Worm (Caenorhabditis elegans) whole organism, midembryonic: ENCODE results near the gene F35F10.13.

Experiments
- T22C8.4 ChIP-seq: fragments of 200-800 bp; sonication (Bioruptor generic); IDR thresholded peaks from 2 replicates; pipeline ENCODE4 v1.3.6; 2022; ENCODE audit warnings: missing genetic modification characterization, missing compliant biosample characterization
- cog-1 ChIP-seq: sonication (generic microtip); optimal IDR thresholded peaks from 2 replicates; lab custom pipeline; 2016; ENCODE audit warnings: missing genetic modification characterization, missing compliant biosample characterization
- flt-1 ChIP-seq: fragments of 200-800 bp; sonication (Bioruptor generic); IDR thresholded peaks from 2 replicates; pipeline ENCODE4 v1.3.6; 2022; ENCODE audit warnings: missing genetic modification characterization, missing compliant biosample characterization
- klf-2 ChIP-seq: fragments of 200-800 bp; sonication (Bioruptor generic); conservative IDR thresholded peaks from 2 replicates; pipeline ENCODE4 v1.3.6; 2022; ENCODE audit warnings: missing genetic modification reagents, missing genetic modification characterization, missing compliant biosample characterization
- med-1 ChIP-seq: sonication (generic microtip); optimal IDR thresholded peaks from 2 replicates; lab custom pipeline; 2017; ENCODE audit warnings: missing genetic modification characterization, mild to moderate bottlenecking, missing compliant biosample characterization, antibody characterized with exemption, missing genetic modification reagents; ENCODE audit not compliant: insufficient read depth
- ref-1 ChIP-seq: fragments of 200-800 bp; sonication (Bioruptor generic); conservative IDR thresholded peaks from 2 replicates; pipeline ENCODE4 v1.3.6; 2022; ENCODE audit warnings: missing genetic modification reagents, missing genetic modification characterization, missing compliant biosample characterization
- tab-1 ChIP-seq: fragments of 200-800 bp; sonication (Bioruptor generic); IDR thresholded peaks from 2 replicates; pipeline ENCODE4 v1.3.6; 2022; ENCODE audit warnings: missing genetic modification characterization, missing compliant biosample characterization
- ztf-23 ChIP-seq: fragments of 200-800 bp; sonication (Bioruptor generic); IDR thresholded peaks from 2 replicates; pipeline ENCODE4 v1.3.6; 2022; ENCODE audit warnings: missing genetic modification reagents, missing genetic modification characterization, missing compliant biosample characterization
- ztf-29 ChIP-seq: fragments of 200-800 bp; sonication (Bioruptor generic); IDR thresholded peaks from 2 replicates; pipeline ENCODE4 v1.3.6; 2022; ENCODE audit warnings: missing genetic modification reagents, missing genetic modification characterization, missing compliant biosample characterization

The F35F10.13 gene

ce11 chrV:3295368-3295767, 23.5 kb downstream of the F35F10.13 start:
- no peak for TF ChIP-seq ztf-29 (GFP tag; lab: Robert Waterston, UW)
- no peak for TF ChIP-seq med-1 (GFP tag; lab: Kevin White, UChicago)
- no peak for TF ChIP-seq ztf-23 (GFP tag; lab: Robert Waterston, UW)
- no peak for TF ChIP-seq T22C8.4
- no peak for TF ChIP-seq flt-1 (GFP tag; lab: Robert Waterston, UW)
- TF ChIP-seq cog-1 = no peak
- TF ChIP-seq ref-1 = no peak
- no peak for TF ChIP-seq klf-2 (GFP tag; lab: Robert Waterston, UW)
- TF ChIP-seq tab-1 = no peak

ce11 chrV:3289267-3289666, 29.6 kb downstream of the F35F10.13 start, which contains the start of gene F35F10.6:
Gene F35F10.6 (minus strand): TSS chrV:3289367.
- TF ChIP-seq cog-1 (no peak), ztf-23 (GFP tag; lab: Robert Waterston, UW) (no peak), T22C8.4 (no peak), klf-2 (GFP tag; lab: Robert Waterston, UW) (no peak), flt-1 (GFP tag; lab: Robert Waterston, UW) (no peak)

ce11 chrV:3288134-3288533, 30.7 kb downstream of the F35F10.13 start:
- TF ChIP-seq flt-1 (GFP tag; lab: Robert Waterston, UW) = no peak
- no peak for TF ChIP-seq ztf-23 (GFP tag; lab: Robert Waterston, UW)
- no peak for TF ChIP-seq ref-1
- no peak for TF ChIP-seq ztf-29 (GFP tag; lab: Robert Waterston, UW)
- no peak for TF ChIP-seq cog-1
- TF ChIP-seq T22C8.4 = no peak
- TF ChIP-seq tab-1 = no peak
- no peak for TF ChIP-seq klf-2 (GFP tag; lab: Robert Waterston, UW)

- TF ChIP-seq cog-1 (no peak), T22C8.4 (no peak), ztf-29 (GFP tag; lab: Robert Waterston, UW) (no peak), klf-2 (GFP tag; lab: Robert Waterston, UW) (no peak)
Measured at ce11 chrV:3287330-3287729, 31.5 kb downstream of the F35F10.13 start, which contains the start of gene F35F10.7. Gene F35F10.7 (minus strand): TSS chrV:3287430.

ce11 chrV:3284629-3285028, 34.2 kb downstream of the F35F10.13 start, which contains the start of gene F35F10.5:
Gene F35F10.5 (plus strand): TSS chrV:3284929.
- TF ChIP-seq flt-1 (GFP tag; lab: Robert Waterston, UW) (no peak), ztf-23 (GFP tag; lab: Robert Waterston, UW) (0 out of 2 replicates have a peak, but pooled peaks have one; percentile 25)

- TF ChIP-seq ztf-23 (GFP tag; lab: Robert Waterston, UW) (no peak), T22C8.4 (no peak), cog-1 (no peak), tab-1 (no peak), klf-2 (GFP tag; lab: Robert Waterston, UW) (no peak), ref-1 (no peak), ztf-29 (GFP tag; lab: Robert Waterston, UW) (no peak)
Measured at ce11 chrV:3282957-3283356, 35.9 kb downstream of the F35F10.13 start, which contains the start of gene str-64. Gene str-64 (plus strand): TSS chrV:3283257.

ce11 chrV:3281523-3281922, 37.4 kb downstream of the F35F10.13 start, which contains the start of gene T28A11.25:
Gene T28A11.25 (plus strand): TSS chrV:3281823.
- TF ChIP-seq ref-1 (no peak), ztf-29 (GFP tag; lab: Robert Waterston, UW) (no peak), flt-1 (GFP tag; lab: Robert Waterston, UW) (no peak), med-1 (GFP tag; lab: Kevin White, UChicago) (no peak)

- no peak for TF ChIP-seq ztf-29 (GFP tag; lab: Robert Waterston, UW)
- TF ChIP-seq med-1 (GFP tag; lab: Kevin White, UChicago) = no peak
- no peak for TF ChIP-seq tab-1
- no peak for TF ChIP-seq T22C8.4
- TF ChIP-seq ztf-23 (GFP tag; lab: Robert Waterston, UW) = no peak
- TF ChIP-seq flt-1 (GFP tag; lab: Robert Waterston, UW) = no peak
- no peak for TF ChIP-seq klf-2 (GFP tag; lab: Robert Waterston, UW)
- no peak for TF ChIP-seq ref-1
Measured at ce11 chrV:3280009-3280408, 38.9 kb downstream of the F35F10.13 start, which contains the start of gene T28A11.2. Gene T28A11.2 (plus strand): TSS chrV:3280379.

- TF ChIP-seq tab-1 = no peak
- TF ChIP-seq ztf-23 (GFP tag; lab: Robert Waterston, UW) = no peak
- TF ChIP-seq med-1 (GFP tag; lab: Kevin White, UChicago) = no peak
- no peak for TF ChIP-seq cog-1
- no peak for TF ChIP-seq ref-1
- no peak for TF ChIP-seq klf-2 (GFP tag; lab: Robert Waterston, UW)
- TF ChIP-seq flt-1 (GFP tag; lab: Robert Waterston, UW) = no peak
- TF ChIP-seq ztf-29 (GFP tag; lab: Robert Waterston, UW) = no peak
- TF ChIP-seq T22C8.4 = no peak
Measured at ce11 chrV:3279138-3279537, 39.7 kb downstream of the F35F10.13 start.

- TF ChIP-seq ztf-23 (GFP tag; lab: Robert Waterston, UW) (no peak), T22C8.4 (no peak), cog-1 (no peak), ref-1 (no peak), klf-2 (GFP tag; lab: Robert Waterston, UW) (no peak), flt-1 (GFP tag; lab: Robert Waterston, UW) (no peak), tab-1 (no peak), ztf-29 (GFP tag; lab: Robert Waterston, UW) (no peak), med-1 (GFP tag; lab: Kevin White, UChicago) (no peak)
Measured at ce11 chrV:3278101-3278639, 40.7 kb downstream of the F35F10.13 start, which contains the start of gene fbxa-64. Gene fbxa-64 (minus strand): TSS chrV:3278151.

ce11 chrV:3276184-3276583, 42.7 kb downstream of the F35F10.13 start:
- TF ChIP-seq tab-1 (no peak), cog-1 (no peak), ztf-23 (GFP tag; lab: Robert Waterston, UW) (no peak), flt-1 (GFP tag; lab: Robert Waterston, UW) (no peak), med-1 (GFP tag; lab: Kevin White, UChicago) (no peak), klf-2 (GFP tag; lab: Robert Waterston, UW) (no peak)
